Worm (Caenorhabditis elegans): ENCODE data around the gene K11D12.6.

DNA sequence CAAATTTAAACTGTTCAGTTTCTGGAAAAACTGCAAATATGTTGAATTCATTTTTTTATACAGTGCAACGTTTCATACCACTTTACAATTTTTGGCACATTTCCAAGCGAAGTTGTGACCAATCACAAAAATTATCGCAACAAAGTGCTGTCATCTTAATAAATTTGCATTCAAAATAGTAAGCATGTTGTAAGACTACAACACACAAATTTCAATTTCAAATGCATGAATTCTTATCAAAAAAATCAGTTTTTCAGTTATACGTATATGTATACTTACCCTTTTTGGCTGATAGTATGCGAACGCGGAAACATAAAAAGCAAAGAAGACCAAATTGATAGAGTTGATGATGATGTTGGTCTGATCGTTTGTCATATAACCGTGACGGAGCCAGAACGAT lies 4.7 kb downstream of the K11D12.6 start:
- TF ChIP-seq dmd-9 (GFP tag; IDR thresholded peaks at IDR 0.05) (no peak), unc-130 (GFP tag; optimal IDR thresholded peaks at IDR 0.05) (no peak), nhr-77 (tag; optimal IDR thresholded peaks at IDR 0.05) (peak; percentile 76)

All from whole organism, L4 larva.